Fruit fly (Drosophila melanogaster): Measurements from ENCODE around the gene Gba1b.

Gene Gba1b

DNA sequence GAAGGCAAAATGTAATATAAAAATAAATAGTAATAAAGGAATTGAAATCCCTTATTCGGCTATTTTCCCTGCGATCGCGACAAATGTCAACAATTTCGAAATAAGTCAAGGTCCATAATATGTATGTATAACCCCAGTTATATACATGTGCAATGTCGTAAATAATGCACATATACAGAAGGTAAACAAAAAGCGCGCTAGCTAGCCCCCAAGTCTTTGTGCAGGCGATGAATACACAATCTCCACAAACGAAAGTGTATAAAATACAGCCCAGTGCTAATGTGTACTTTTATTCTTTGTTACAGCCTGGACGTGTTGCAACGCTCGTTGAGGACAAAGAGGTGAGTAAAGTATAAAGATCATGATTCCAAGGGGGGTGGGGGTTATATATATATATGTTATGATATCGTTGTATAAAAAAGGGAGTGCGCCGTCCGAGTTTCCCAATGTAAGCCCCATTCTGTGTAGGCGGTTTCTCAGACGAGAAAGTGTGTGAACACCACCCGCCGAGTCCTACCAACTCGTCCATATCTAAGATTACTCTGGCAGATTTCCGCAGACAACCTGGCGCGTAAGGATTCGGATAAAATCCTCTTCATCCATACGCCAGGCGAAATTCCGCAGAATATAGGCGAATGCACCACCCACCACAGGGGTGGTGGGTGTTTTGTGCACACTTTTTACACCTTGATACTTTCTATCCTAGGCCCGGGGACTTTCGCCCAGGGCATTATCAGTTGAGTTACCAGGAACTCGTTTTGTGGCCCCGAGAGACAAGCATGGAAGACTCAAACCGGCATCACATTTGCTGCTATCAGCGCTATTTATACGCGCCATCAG lies 25.2 kb downstream of the Gba1b start (continued):
- TF ChIP-seq ro (GFP tag; IDR thresholded peaks at IDR 0.05) (no peak), Lhr (GFP tag; optimal IDR thresholded peaks at IDR 0.05) (no peak), zen2 (GFP tag; IDR thresholded peaks at IDR 0.05; ENCODE audit: partially characterized antibody) (no peak), gfzf (GFP tag; optimal IDR thresholded peaks at IDR 0.05) (no peak), inv (GFP tag; IDR thresholded peaks at IDR 0.05; ENCODE audit: partially characterized antibody) (peak; percentile 45), run (tag; optimal IDR thresholded peaks at IDR 0.05) (no peak), Vsx1 (GFP tag; optimal IDR thresholded peaks at IDR 0.05) (no peak), ftz-f1 (GFP tag; optimal IDR thresholded peaks at IDR 0.05) (peak; percentile 44), NK7.1 (GFP tag; optimal IDR thresholded peaks at IDR 0.05) (no peak), CrebB (tag; optimal IDR thresholded peaks at IDR 0.05) (peak; percentile 25), Dref (GFP tag; IDR thresholded peaks at IDR 0.05) (no peak), da (GFP tag; optimal IDR thresholded peaks at IDR 0.05) (no peak), gcm (GFP tag; optimal IDR thresholded peaks at IDR 0.05) (peak; percentile 48), CG11085 (GFP tag; IDR thresholded peaks at IDR 0.05) (no peak), ara (GFP tag; IDR thresholded peaks at IDR 0.05) (0 out of 2 replicates have a peak, but pooled peaks have one; percentile 8), so (GFP tag; IDR thresholded peaks at IDR 0.05) (peak; percentile 25; the same call in 1 of the 3 replicates), CG17385 (GFP tag; optimal IDR thresholded peaks at IDR 0.05) (no peak), CG14860 (GFP tag; IDR thresholded peaks at IDR 0.05; ENCODE audit: partially characterized antibody) (peak; percentile 63; the same call in 2 of the 3 replicates), sens (GFP tag) (peak; percentile 72), CG6254 (GFP tag; optimal IDR thresholded peaks at IDR 0.05) (peak; percentile 31), Atf6 (GFP tag; IDR thresholded peaks at IDR 0.05) (peak; percentile 40; the same call in 1 of the 2 replicates), nerfin-2 (GFP tag; IDR thresholded peaks at IDR 0.05; ENCODE audit: partially characterized antibody) (peak; percentile 66), CG6854 (GFP tag; optimal IDR thresholded peaks at IDR 0.05) (peak; percentile 42), Antp (GFP tag; optimal IDR thresholded peaks at IDR 0.05) (no peak), eve (GFP tag; optimal IDR thresholded peaks at IDR 0.05) (no peak), NFAT (GFP tag; IDR thresholded peaks at IDR 0.05) (0 out of 2 replicates have a peak, but pooled peaks have one; percentile 11), Eip74EF (GFP tag; optimal IDR thresholded peaks at IDR 0.05) (peak in 1 of 2 experiments; percentile 73), HLHmδ (GFP tag; optimal IDR thresholded peaks at IDR 0.05) (peak; percentile 46), hb (GFP tag; IDR thresholded peaks at IDR 0.05; ENCODE audit: partially characterized antibody) (peak; percentile 53; the same call in 1 of the 3 replicates), tio (GFP tag; optimal IDR thresholded peaks at IDR 0.05) (no peak), Ssrp (tag; optimal IDR thresholded peaks at IDR 0.05) (peak; percentile 55), CG18599 (GFP tag; optimal IDR thresholded peaks at IDR 0.05) (peak; percentile 30), zfh2 (GFP tag; optimal IDR thresholded peaks at IDR 0.05) (no peak), CG5953 (GFP tag; IDR thresholded peaks at IDR 0.05) (0 out of 2 replicates have a peak, but pooled peaks have one; percentile 34), CG7987 (GFP tag; optimal IDR thresholded peaks at IDR 0.05) (peak; percentile 19), ind (GFP tag; optimal IDR thresholded peaks at IDR 0.05) (no peak), CG13424 (tag; optimal IDR thresholded peaks at IDR 0.05) (peak; percentile 17), grn (GFP tag; optimal IDR thresholded peaks at IDR 0.05) (peak; percentile 50), CG11093 (GFP tag; IDR thresholded peaks at IDR 0.05) (no peak), Meics (GFP tag; optimal IDR thresholded peaks at IDR 0.05) (no peak), unc-4 (GFP tag; IDR thresholded peaks at IDR 0.05; ENCODE audit: partially characterized antibody) (0 out of 2 replicates have a peak, but pooled peaks have one; percentile 41), nmo (GFP tag; optimal IDR thresholded peaks at IDR 0.05) (no peak), CG9437 (GFP tag; optimal IDR thresholded peaks at IDR 0.05) (no peak), CG12155 (GFP tag; optimal IDR thresholded peaks at IDR 0.05) (no peak), CG12769 (tag; optimal IDR thresholded peaks at IDR 0.05) (peak; percentile 98), CG17328 (GFP tag; IDR thresholded peaks at IDR 0.05) (0 out of 2 replicates have a peak, but pooled peaks have one; percentile 28), CG2199 (GFP tag; IDR thresholded peaks at IDR 0.05) (peak; percentile 36; the same call in 1 of the 3 replicates)
